Fruit fly (Drosophila melanogaster) whole organism, embryonic: ENCODE measurements around the gene nst.

Experiments used
- Aef1 ChIP-seq: fragments of 200-800 bp; sonication (Bioruptor generic); IDR thresholded peaks from 3 replicates; pipeline ENCODE4 v1.3.6; 2022; ENCODE audit warnings: missing biosample characterization, missing genetic modification characterization
- Antp ChIP-seq: fragments of 200-800 bp; sonication (Bioruptor generic); optimal IDR thresholded peaks from 3 replicates; lab custom pipeline; 2016; ENCODE audit warnings: missing biosample characterization, missing genetic modification characterization
- Awh ChIP-seq: fragments of 200-800 bp; sonication (Bioruptor generic); IDR thresholded peaks from 2 replicates; pipeline ENCODE4, ENCODE4 v1.3.6; 2022; ENCODE audit warnings: missing biosample characterization, missing genetic modification characterization
- Bgb ChIP-seq: fragments of 200-800 bp; sonication (Bioruptor generic); IDR thresholded peaks from 2 replicates; pipeline ENCODE4 v1.3.6; 2022; ENCODE audit warnings: missing biosample characterization, missing genetic modification characterization; ENCODE audit not compliant: partially characterized antibody
- CG11504 ChIP-seq: fragments of 200-800 bp; sonication (Bioruptor generic); optimal IDR thresholded peaks from 3 replicates; lab custom pipeline; 2019; ENCODE audit warnings: missing biosample characterization, mild to moderate bottlenecking, missing genetic modification characterization, moderate library complexity
- CG11723 ChIP-seq: fragments of 200-800 bp; sonication (Bioruptor generic); optimal IDR thresholded peaks from 2 replicates; lab custom pipeline; 2017; ENCODE audit warnings: missing biosample characterization, mild to moderate bottlenecking, missing genetic modification characterization
- CG12219 ChIP-seq: fragments of 200-800 bp; sonication (Bioruptor generic); optimal IDR thresholded peaks from 3 replicates; lab custom pipeline; 2018; ENCODE audit warnings: missing biosample characterization, mild to moderate bottlenecking, missing genetic modification characterization
- CG12769 ChIP-seq: fragments of 200-800 bp; sonication (Bioruptor generic); optimal IDR thresholded peaks from 2 replicates; lab custom pipeline; 2019; ENCODE audit warnings: missing biosample characterization, mild to moderate bottlenecking, missing genetic modification characterization, moderate library complexity
- CG13287 ChIP-seq: fragments of 200-800 bp; sonication (Bioruptor generic); IDR thresholded peaks from 2 replicates; pipeline ENCODE4 v1.3.6; 2022; ENCODE audit warnings: missing biosample characterization, missing genetic modification characterization; ENCODE audit not compliant: partially characterized antibody
- CG15601 ChIP-seq: fragments of 200-800 bp; sonication (Bioruptor generic); optimal IDR thresholded peaks from 3 replicates; lab custom pipeline; 2019; ENCODE audit warnings: missing biosample characterization, mild to moderate bottlenecking, missing genetic modification characterization, moderate library complexity
- CG1603 ChIP-seq: fragments of 200-800 bp; sonication (Bioruptor generic); optimal IDR thresholded peaks from 2 replicates; lab custom pipeline; 2019; ENCODE audit warnings: missing biosample characterization, mild to moderate bottlenecking, missing genetic modification characterization, moderate library complexity
- CG1832 ChIP-seq: fragments of 200-800 bp; sonication (Bioruptor generic); optimal IDR thresholded peaks from 2 replicates; lab custom pipeline; 2017; ENCODE audit warnings: missing biosample characterization, mild to moderate bottlenecking, missing genetic modification characterization, inconsistent platforms
- CG18599 ChIP-seq: fragments of 200-800 bp; sonication (Bioruptor generic); optimal IDR thresholded peaks from 3 replicates; lab custom pipeline; 2017; ENCODE audit warnings: missing biosample characterization, missing genetic modification characterization, mild to moderate bottlenecking, moderate library complexity, missing genetic modification reagents
- CG32767 ChIP-seq: fragments of 200-800 bp; sonication (Bioruptor generic); IDR thresholded peaks from 2 replicates; pipeline ENCODE4 v1.3.6; 2022; ENCODE audit warnings: missing biosample characterization, missing genetic modification characterization
- CG7372 ChIP-seq: fragments of 200-800 bp; sonication (Bioruptor generic); IDR thresholded peaks from 2 replicates; pipeline ENCODE4 v1.3.6; 2022; ENCODE audit warnings: missing biosample characterization, missing genetic modification characterization
- CG7745 ChIP-seq: fragments of 200-800 bp; sonication (Bioruptor generic); optimal IDR thresholded peaks from 2 replicates; lab custom pipeline; 2018; ENCODE audit warnings: missing biosample characterization, mild to moderate bottlenecking, missing genetic modification characterization, moderate library complexity
- CG8388 ChIP-seq: fragments of 200-800 bp; sonication (Bioruptor generic); optimal IDR thresholded peaks from 2 replicates; lab custom pipeline; 2019; ENCODE audit warnings: missing biosample characterization, mild to moderate bottlenecking, missing genetic modification characterization, moderate library complexity
- CG9215 ChIP-seq: fragments of 200-800 bp; sonication (Bioruptor generic); IDR thresholded peaks from 2 replicates; pipeline ENCODE4 v1.3.6; 2022; ENCODE audit warnings: missing biosample characterization, missing genetic modification characterization
- Dbx ChIP-seq: fragments of 200-800 bp; sonication (Bioruptor generic); IDR thresholded peaks from 3 replicates; pipeline ENCODE4 v1.3.6; 2022; ENCODE audit warnings: missing biosample characterization, missing genetic modification characterization
- Ets65A ChIP-seq: fragments of 200-800 bp; sonication (Bioruptor generic); peaks from one replicate; lab custom pipeline; 2016; ENCODE audit warnings: missing biosample characterization, missing genetic modification characterization
- Hr51 ChIP-seq, 2 experiments: fragments of 200-800 bp; sonication (Bioruptor generic); optimal IDR thresholded peaks; 2 replicates in 1 of 2; 3 replicates in 1 of 2; lab custom pipeline; 2016 to 2018; ENCODE audit warnings: missing biosample characterization in 2 of 2, missing genetic modification characterization in 2 of 2, mild to moderate bottlenecking in 1 of 2, moderate library complexity in 1 of 2
- Mrtf ChIP-seq: fragments of 200-800 bp; sonication (Bioruptor generic); IDR thresholded peaks from 3 replicates; pipeline ENCODE4 v1.3.6; 2022; ENCODE audit warnings: missing biosample characterization, missing genetic modification characterization
- Nf-YA ChIP-seq: fragments of 200-800 bp; sonication (Bioruptor generic); IDR thresholded peaks from 2 replicates; pipeline ENCODE4 v1.3.6; 2022; ENCODE audit warnings: missing biosample characterization, missing genetic modification characterization
- Oaz ChIP-seq: fragments of 200-800 bp; sonication (Bioruptor generic); IDR thresholded peaks from 2 replicates; pipeline ENCODE4 v1.3.6; 2022; ENCODE audit warnings: missing biosample characterization, missing genetic modification characterization
- Opbp ChIP-seq: fragments of 200-800 bp; sonication (Bioruptor generic); IDR thresholded peaks from 3 replicates; pipeline ENCODE4 v1.3.6; 2022; ENCODE audit warnings: missing biosample characterization, missing genetic modification characterization; ENCODE audit not compliant: partially characterized antibody
- Optix ChIP-seq: fragments of 200-800 bp; sonication (Bioruptor generic); IDR thresholded peaks from 3 replicates; pipeline ENCODE4 v1.3.6; 2022; ENCODE audit warnings: missing biosample characterization, missing genetic modification characterization
- Rx ChIP-seq: fragments of 200-800 bp; sonication (Bioruptor generic); IDR thresholded peaks from 2 replicates; pipeline ENCODE4 v1.3.6; 2022; ENCODE audit warnings: missing biosample characterization, missing genetic modification characterization
- Sry-β ChIP-seq: fragments of 200-800 bp; sonication (Bioruptor generic); optimal IDR thresholded peaks from 2 replicates; lab custom pipeline; 2018; ENCODE audit warnings: missing biosample characterization, mild to moderate bottlenecking, missing genetic modification characterization, moderate library complexity
- Xbp1 ChIP-seq: fragments of 200-800 bp; sonication (Bioruptor generic); optimal IDR thresholded peaks from 3 replicates; lab custom pipeline; 2016; ENCODE audit warnings: missing biosample characterization, mild to moderate bottlenecking, missing genetic modification characterization
- Xrp1 ChIP-seq: fragments of 200-800 bp; sonication (Bioruptor generic); IDR thresholded peaks from 2 replicates; pipeline ENCODE4 v1.3.6; 2022; ENCODE audit warnings: missing biosample characterization, missing genetic modification characterization
- dm ChIP-seq: fragments of 200-800 bp; sonication (Bioruptor generic); optimal IDR thresholded peaks from 3 replicates; lab custom pipeline; 2016; ENCODE audit warnings: missing biosample characterization, missing genetic modification characterization
- emc ChIP-seq: fragments of 200-800 bp; sonication (Bioruptor generic); optimal IDR thresholded peaks from 2 replicates; lab custom pipeline; 2016; ENCODE audit warnings: missing biosample characterization, missing genetic modification characterization
- eyg ChIP-seq: fragments of 200-800 bp; sonication (Bioruptor generic); optimal IDR thresholded peaks from 3 replicates; lab custom pipeline; 2016; ENCODE audit warnings: missing biosample characterization, missing genetic modification characterization
- gem ChIP-seq: fragments of 200-800 bp; sonication (Bioruptor generic); optimal IDR thresholded peaks from 2 replicates; lab custom pipeline; 2019; ENCODE audit warnings: missing biosample characterization, mild to moderate bottlenecking, missing genetic modification characterization, moderate library complexity
- grn ChIP-seq: fragments of 200-800 bp; sonication (Bioruptor generic); optimal IDR thresholded peaks from 3 replicates; lab custom pipeline; 2017; ENCODE audit warnings: missing biosample characterization, missing genetic modification characterization
- gsb ChIP-seq: fragments of 200-800 bp; sonication (Bioruptor generic); IDR thresholded peaks from 2 replicates; pipeline ENCODE4 v1.3.6; 2022; ENCODE audit warnings: missing biosample characterization, missing genetic modification characterization
- hb ChIP-seq: fragments of 200-800 bp; sonication (Bioruptor generic); IDR thresholded peaks from 3 replicates; pipeline ENCODE4 v1.3.6; 2022; ENCODE audit warnings: missing biosample characterization, missing genetic modification characterization; ENCODE audit not compliant: partially characterized antibody
- knrl ChIP-seq: fragments of 200-800 bp; sonication (Bioruptor generic); IDR thresholded peaks from 3 replicates; pipeline ENCODE4 v1.3.6; 2022; ENCODE audit warnings: missing biosample characterization, missing genetic modification characterization; ENCODE audit not compliant: partially characterized antibody
- lbe ChIP-seq: fragments of 200-800 bp; sonication (Bioruptor generic); optimal IDR thresholded peaks from 2 replicates; lab custom pipeline; 2016; ENCODE audit warnings: missing biosample characterization, mild to moderate bottlenecking, missing genetic modification characterization
- mam ChIP-seq: fragments of 200-800 bp; sonication (Bioruptor generic); optimal IDR thresholded peaks from 3 replicates; lab custom pipeline; 2016; ENCODE audit warnings: missing biosample characterization, missing genetic modification characterization
- mirr ChIP-seq: fragments of 200-800 bp; sonication (Bioruptor generic); optimal IDR thresholded peaks from 3 replicates; lab custom pipeline; 2018; ENCODE audit warnings: missing biosample characterization, mild to moderate bottlenecking, missing genetic modification characterization
- mld ChIP-seq: fragments of 200-800 bp; sonication (Bioruptor generic); IDR thresholded peaks from 3 replicates; pipeline ENCODE4 v1.3.6; 2022; ENCODE audit warnings: missing biosample characterization, missing genetic modification characterization; ENCODE audit not compliant: partially characterized antibody
- nmo ChIP-seq: fragments of 200-800 bp; sonication (Bioruptor generic); optimal IDR thresholded peaks from 2 replicates; lab custom pipeline; 2018; ENCODE audit warnings: missing biosample characterization, mild to moderate bottlenecking, missing genetic modification characterization, moderate library complexity
- pb ChIP-seq: fragments of 200-800 bp; sonication (Bioruptor generic); optimal IDR thresholded peaks from 3 replicates; lab custom pipeline; 2016; ENCODE audit warnings: missing biosample characterization, missing genetic modification characterization
- run ChIP-seq: fragments of 200-800 bp; sonication (Bioruptor generic); optimal IDR thresholded peaks from 3 replicates; lab custom pipeline; 2018; ENCODE audit warnings: missing biosample characterization, mild to moderate bottlenecking, missing genetic modification characterization
- stwl ChIP-seq: fragments of 200-800 bp; sonication (Bioruptor generic); optimal IDR thresholded peaks from 3 replicates; lab custom pipeline; 2018; ENCODE audit warnings: missing biosample characterization, mild to moderate bottlenecking, missing genetic modification characterization, moderate library complexity
- usp ChIP-seq: fragments of >200 bp; optimal IDR thresholded peaks from 2 replicates; lab custom pipeline; 2017; ENCODE audit warnings: missing biosample characterization, missing genetic modification characterization
- vvl ChIP-seq: fragments of 200-800 bp; sonication (Bioruptor generic); IDR thresholded peaks from 2 replicates; pipeline ENCODE4 v1.3.6; 2022; ENCODE audit warnings: missing biosample characterization, missing genetic modification characterization

Gene nst

DNA sequence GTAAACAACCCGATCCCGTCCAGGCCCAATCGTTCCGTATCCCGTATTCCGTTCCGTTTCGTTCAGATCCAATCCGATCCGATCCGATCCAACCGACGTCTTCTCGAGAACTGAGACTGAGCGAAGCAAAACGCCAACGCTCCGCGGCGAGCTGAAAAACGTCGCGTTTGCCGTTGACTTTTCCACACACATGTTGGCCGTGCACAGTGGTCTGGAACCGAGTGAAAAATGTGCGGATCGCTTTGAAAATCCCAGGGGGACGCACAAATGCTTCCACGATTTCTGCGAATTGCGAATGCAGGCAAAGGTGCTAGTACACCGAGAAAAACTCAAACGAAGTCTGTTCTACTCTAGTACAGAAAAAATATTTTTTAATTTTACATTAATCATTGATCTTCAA lies 45.0 kb downstream of the nst start, which contains the start of gene CG10663 (continued):
- TF ChIP-seq CG1832 (GFP tag; lab: Kevin White, UChicago): no peak
- TF ChIP-seq CG13287 (GFP tag; lab: Robert Waterston, UW): peak; percentile 57
- TF ChIP-seq Xrp1: 0 out of 2 replicates have a peak, but pooled peaks have one; percentile 22
- TF ChIP-seq Optix (GFP tag; lab: Robert Waterston, UW): 0 out of 3 replicates have a peak, but pooled peaks have one; percentile 43
- peak; percentile 1 for TF ChIP-seq Xbp1 (GFP tag; lab: Kevin White, UChicago)
- TF ChIP-seq gem (tag; lab: Kevin White, UChicago): peak; percentile 5
- TF ChIP-seq CG12769: peak; percentile 88
- peak; percentile 85 for TF ChIP-seq CG11504
- no peak for TF ChIP-seq Oaz (GFP tag; lab: Robert Waterston, UW)
- no peak for TF ChIP-seq Ets65A (GFP tag; lab: Kevin White, UChicago)
- no peak for TF ChIP-seq CG18599 (GFP tag; lab: Kevin White, UChicago)
- peak; percentile 22 for TF ChIP-seq Antp (GFP tag; lab: Kevin White, UChicago)
- peak; percentile 41; the same call in 1 of the 2 replicates for TF ChIP-seq Bgb
- peak; percentile 8 for TF ChIP-seq eyg
- TF ChIP-seq dm: peak; percentile 45
- TF ChIP-seq, all 482 proteins: peak for 106

DNA sequence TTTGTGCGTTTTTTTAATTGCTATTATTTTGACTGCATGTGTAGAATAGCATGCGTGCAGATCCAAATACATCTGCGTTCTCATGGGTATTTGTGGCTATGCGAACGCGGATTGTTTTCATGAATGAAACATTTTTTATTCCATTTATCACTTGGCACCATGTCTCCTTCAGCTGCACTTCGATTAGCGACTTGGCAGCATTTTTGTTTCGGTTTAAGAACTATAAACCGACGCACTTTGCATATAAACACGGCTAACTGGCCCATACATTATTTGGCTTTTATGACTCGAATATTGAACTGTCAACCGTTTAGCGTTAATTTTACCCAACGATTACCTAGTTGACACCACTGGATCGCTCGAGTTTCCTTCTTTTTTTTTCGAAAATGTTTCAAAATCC lies 45.5 kb downstream of the nst start:
- TF ChIP-seq Aef1 (GFP tag; lab: Robert Waterston, UW) (no peak), stwl (tag; lab: Kevin White, UChicago) (peak; percentile 10)

DNA sequence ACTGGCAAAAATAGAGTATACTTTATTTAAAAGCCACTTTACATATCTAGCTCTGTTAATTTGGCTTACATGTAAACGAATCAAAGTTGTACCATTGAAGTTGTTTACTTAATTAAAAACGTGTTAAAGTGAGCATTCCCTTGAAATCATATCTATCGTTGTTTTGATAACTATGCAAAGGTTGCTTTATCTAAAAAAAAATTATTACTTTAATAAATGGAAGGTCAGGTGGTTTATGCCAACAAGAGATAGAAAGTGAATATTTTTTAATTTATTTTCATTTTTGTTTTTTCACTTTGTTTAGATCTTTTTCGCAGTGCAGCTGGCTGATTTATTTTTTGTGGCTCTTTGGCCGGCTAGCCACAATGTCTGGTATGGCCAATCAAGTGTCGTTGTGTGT lies 47.1 kb downstream of the nst start:
- no peak for TF ChIP-seq Awh (GFP tag; lab: Robert Waterston, UW)
- 0 out of 2 replicates have a peak, but pooled peaks have one; percentile 20 for TF ChIP-seq gsb (GFP tag; lab: Robert Waterston, UW)
- no peak for TF ChIP-seq Sry-β
- TF ChIP-seq Opbp (GFP tag; lab: Robert Waterston, UW): no peak
- no peak for TF ChIP-seq CG7745
- no peak for TF ChIP-seq mld (GFP tag; lab: Robert Waterston, UW)
- peak; percentile 47 for TF ChIP-seq CG11723 (GFP tag; lab: Kevin White, UChicago)
- peak; percentile 49 for TF ChIP-seq CG15601 (tag; lab: Kevin White, UChicago)
- peak; percentile 82 for TF ChIP-seq Xbp1 (GFP tag; lab: Kevin White, UChicago)
- TF ChIP-seq lbe (GFP tag; lab: Kevin White, UChicago): no peak
- TF ChIP-seq Hr51 (GFP tag; optimal IDR thresholded peaks at IDR 0.05; lab: Kevin White, UChicago): peak; percentile 12 to 91
- TF ChIP-seq mirr (GFP tag; lab: Kevin White, UChicago): peak; percentile 10
- peak; percentile 57 for TF ChIP-seq CG9215 (GFP tag; lab: Robert Waterston, UW)
- TF ChIP-seq Nf-YA: no peak
- TF ChIP-seq Dbx (GFP tag; lab: Robert Waterston, UW): peak; percentile 57; the same call in 1 of the 3 replicates
- peak; percentile 54 for TF ChIP-seq run (tag; lab: Kevin White, UChicago)
- TF ChIP-seq hb (GFP tag; lab: Robert Waterston, UW): no peak
- TF ChIP-seq CG12219 (GFP tag; lab: Kevin White, UChicago): peak; percentile 52
- no peak for TF ChIP-seq pb (GFP tag; lab: Kevin White, UChicago)
- TF ChIP-seq emc (GFP tag; lab: Kevin White, UChicago): no peak
- TF ChIP-seq CG1603: no peak
- TF ChIP-seq CG7372 (GFP tag; lab: Robert Waterston, UW): peak; percentile 41
- no peak; the same call in 2 of the 3 replicates for TF ChIP-seq Mrtf
- TF ChIP-seq CG32767 (GFP tag; lab: Robert Waterston, UW): no peak
- TF ChIP-seq usp (GFP tag; lab: Kevin White, UChicago): no peak
- peak; percentile 49 for TF ChIP-seq Rx (GFP tag; lab: Robert Waterston, UW)
- peak; percentile 88 for TF ChIP-seq nmo (GFP tag; lab: Kevin White, UChicago)
- no peak for TF ChIP-seq grn (GFP tag; lab: Kevin White, UChicago)
- TF ChIP-seq vvl (GFP tag; lab: Robert Waterston, UW): peak; percentile 72
- TF ChIP-seq knrl (GFP tag; lab: Robert Waterston, UW): no peak
- no peak for TF ChIP-seq CG12769
- peak; percentile 69 for TF ChIP-seq CG8388 (GFP tag; lab: Kevin White, UChicago)
- peak; percentile 45 for TF ChIP-seq mam (GFP tag; lab: Kevin White, UChicago)
